Worm (Caenorhabditis elegans): ENCODE measurements around the gene C18F10.2.

The C18F10.2 gene

ce11 chrIII:6316795-6317194, 43.8 kb downstream of the C18F10.2 start:
- TF ChIP-seq pat-9 (tag; optimal IDR thresholded peaks at IDR 0.05), result no peak
- TF ChIP-seq ceh-48 (tag; optimal IDR thresholded peaks at IDR 0.05), result no peak
- TF ChIP-seq lin-11 (tag; optimal IDR thresholded peaks at IDR 0.05), result no peak
- no peak for TF ChIP-seq ceh-34 (tag; optimal IDR thresholded peaks at IDR 0.05)

- TF ChIP-seq unc-42 (tag; optimal IDR thresholded peaks at IDR 0.05) (peak; percentile 99), fkh-10 (GFP tag; optimal IDR thresholded peaks at IDR 0.05) (peak; percentile 84), unc-86 (tag; optimal IDR thresholded peaks at IDR 0.05) (no peak), ceh-18 (tag; optimal IDR thresholded peaks at IDR 0.05) (no peak)
These were observed 44.4 kb downstream of the C18F10.2 start for ce11 chrIII:6317345-6317744.

- TF ChIP-seq odd-2 (tag; optimal IDR thresholded peaks at IDR 0.05), result no peak
- no peak for TF ChIP-seq ahr-1 (tag; optimal IDR thresholded peaks at IDR 0.05)
- TF ChIP-seq pag-3 (tag; optimal IDR thresholded peaks at IDR 0.05; ENCODE audit: borderline replicate concordance), result no peak
- no peak for TF ChIP-seq elt-2 (tag; optimal IDR thresholded peaks at IDR 0.05)
- no peak for TF ChIP-seq unc-55 (GFP tag; optimal IDR thresholded peaks at IDR 0.05)
- no peak for TF ChIP-seq K09A11.1 (tag; optimal IDR thresholded peaks at IDR 0.05; ENCODE audit: insufficient read depth)
- TF ChIP-seq Y22D7AL.16 (tag; optimal IDR thresholded peaks at IDR 0.05), result no peak
- no peak for TF ChIP-seq K02D7.2 (tag; optimal IDR thresholded peaks at IDR 0.05)
- TF ChIP-seq fax-1 (tag; optimal IDR thresholded peaks at IDR 0.05), result no peak
- no peak for TF ChIP-seq ceh-31 (tag; optimal IDR thresholded peaks at IDR 0.05)
- TF ChIP-seq fkh-10 (GFP tag; optimal IDR thresholded peaks at IDR 0.05), result no peak
- TF ChIP-seq eyg-1 (tag; optimal IDR thresholded peaks at IDR 0.05), result no peak
- no peak for TF ChIP-seq ceh-9 (tag; optimal IDR thresholded peaks at IDR 0.05)
These were observed 51.2 kb downstream of the C18F10.2 start, which contains the start of gene C56G2.5 for ce11 chrIII:6324139-6324538. C56G2.5 (minus strand) TSS chrIII:6324239.
